Worm (Caenorhabditis elegans) whole organism, L3 larva: Measurements from ENCODE around the gene emc-5.
A peak's percentile ranks its signal among the peaks of the same experiment; 100 is the strongest.

ENCODE experiments used
- R02D3.7 ChIP-seq: fragments of 150-350 bp; optimal IDR thresholded peaks from 2 replicates; lab custom pipeline; 2014; ENCODE audit warnings: missing biosample characterization, missing genetic modification characterization
- ZK546.5 ChIP-seq: sonication (generic microtip); optimal IDR thresholded peaks from 2 replicates; lab custom pipeline; 2017; ENCODE audit warnings: missing biosample characterization, missing genetic modification characterization
- aly-2 ChIP-seq: fragments of 150-350 bp; optimal IDR thresholded peaks from 2 replicates; lab custom pipeline; 2014; ENCODE audit warnings: missing biosample characterization, missing genetic modification characterization
- ama-1 ChIP-seq: fragments of 150-350 bp; optimal IDR thresholded peaks from 2 replicates; lab custom pipeline; 2018
- ceh-16 ChIP-seq: sonication (generic microtip); optimal IDR thresholded peaks from 2 replicates; lab custom pipeline; 2017; ENCODE audit warnings: missing biosample characterization, missing genetic modification characterization
- ceh-28 ChIP-seq: fragments of 150-350 bp; optimal IDR thresholded peaks from 2 replicates; lab custom pipeline; 2014; ENCODE audit warnings: missing biosample characterization, missing genetic modification reagents, missing genetic modification characterization
- ceh-82 ChIP-seq: fragments of 150-350 bp; optimal IDR thresholded peaks from 2 replicates; lab custom pipeline; 2014; ENCODE audit warnings: missing biosample characterization, missing genetic modification characterization
- daf-12 ChIP-seq: fragments of 150-350 bp; optimal IDR thresholded peaks from 2 replicates; lab custom pipeline; 2014; ENCODE audit warnings: missing biosample characterization, missing genetic modification reagents, missing genetic modification characterization
- egl-27 ChIP-seq: sonication (generic microtip); optimal IDR thresholded peaks from 4 replicates; lab custom pipeline; 2017; ENCODE audit warnings: missing biosample characterization, missing genetic modification reagents, missing genetic modification characterization
- egl-5 ChIP-seq: fragments of 150-350 bp; optimal IDR thresholded peaks from 2 replicates; lab custom pipeline; 2017; ENCODE audit warnings: missing biosample characterization, missing genetic modification reagents, missing genetic modification characterization, inconsistent platforms
- elt-1 ChIP-seq: fragments of 150-350 bp; optimal IDR thresholded peaks from 2 replicates; lab custom pipeline; 2014; ENCODE audit warnings: missing biosample characterization, missing genetic modification characterization
- elt-2 ChIP-seq: sonication (generic microtip); optimal IDR thresholded peaks from 2 replicates; lab custom pipeline; 2016; ENCODE audit warnings: missing genetic modification reagents, mild to moderate bottlenecking, missing genetic modification characterization, missing compliant biosample characterization
- elt-3 ChIP-seq, 3 experiments: fragments of 150-350 bp in 1 of 3; sonication (generic microtip) in 2 of 3; optimal IDR thresholded peaks; 2 replicates in 2 of 3; 4 replicates in 1 of 3; lab custom pipeline; 2014 to 2017; ENCODE audit warnings: missing biosample characterization in 3 of 3, missing genetic modification characterization in 3 of 3
- eor-1 ChIP-seq, 2 experiments: fragments of 150-350 bp; optimal IDR thresholded peaks; 2 replicates each; lab custom pipeline; 2014 to 2018; ENCODE audit warnings: missing biosample characterization in 2 of 2, missing genetic modification characterization in 2 of 2
- fkh-10 ChIP-seq: sonication (generic microtip); optimal IDR thresholded peaks from 2 replicates; lab custom pipeline; 2017; ENCODE audit warnings: missing biosample characterization, missing genetic modification reagents, missing genetic modification characterization
- fkh-2 ChIP-seq: fragments of 150-350 bp; optimal IDR thresholded peaks from 2 replicates; lab custom pipeline; 2014; ENCODE audit warnings: missing biosample characterization, missing genetic modification reagents, missing genetic modification characterization
- hmg-11 ChIP-seq: sonication (generic microtip); optimal IDR thresholded peaks from 2 replicates; lab custom pipeline; 2016; ENCODE audit warnings: missing genetic modification characterization, missing compliant biosample characterization
- jun-1 ChIP-seq: fragments of 150-350 bp; optimal IDR thresholded peaks from 2 replicates; lab custom pipeline; 2014; ENCODE audit warnings: missing biosample characterization, missing genetic modification reagents, missing genetic modification characterization
- lin-15B ChIP-seq: fragments of 150-350 bp; optimal IDR thresholded peaks from 2 replicates; lab custom pipeline; 2014; ENCODE audit warnings: missing biosample characterization, missing genetic modification characterization
- lin-39 ChIP-seq: fragments of 150-350 bp; optimal IDR thresholded peaks from 2 replicates; lab custom pipeline; 2018; ENCODE audit warnings: missing biosample characterization, missing genetic modification reagents, missing genetic modification characterization
- lsy-12 ChIP-seq: sonication (generic microtip); optimal IDR thresholded peaks from 2 replicates; lab custom pipeline; 2016; ENCODE audit warnings: mild to moderate bottlenecking, missing genetic modification characterization, missing compliant biosample characterization
- mdl-1 ChIP-seq: fragments of 150-350 bp; optimal IDR thresholded peaks from 2 replicates; lab custom pipeline; 2014; ENCODE audit warnings: missing biosample characterization, missing genetic modification characterization
- mml-1 ChIP-seq: fragments of 150-350 bp; sonication (generic microtip); optimal IDR thresholded peaks from 3 replicates; lab custom pipeline; 2014; ENCODE audit warnings: missing biosample characterization, missing genetic modification characterization
- nfya-1 ChIP-seq: sonication (generic microtip); optimal IDR thresholded peaks from 2 replicates; lab custom pipeline; 2017; ENCODE audit warnings: missing genetic modification characterization, mild to moderate bottlenecking, missing compliant biosample characterization, antibody characterized with exemption, moderate library complexity; ENCODE audit not compliant: insufficient read depth
- nhr-11 ChIP-seq: fragments of 150-350 bp; optimal IDR thresholded peaks from 2 replicates; lab custom pipeline; 2014; ENCODE audit warnings: missing biosample characterization, missing genetic modification characterization
- nhr-12 ChIP-seq: fragments of 150-350 bp; optimal IDR thresholded peaks from 2 replicates; lab custom pipeline; 2014; ENCODE audit warnings: missing biosample characterization, missing genetic modification characterization
- nhr-23 ChIP-seq: fragments of 150-350 bp; optimal IDR thresholded peaks from 2 replicates; lab custom pipeline; 2014; ENCODE audit warnings: missing biosample characterization, missing genetic modification reagents, missing genetic modification characterization
- nhr-237 ChIP-seq: fragments of 150-350 bp; optimal IDR thresholded peaks from 2 replicates; lab custom pipeline; 2014; ENCODE audit warnings: missing biosample characterization, missing genetic modification characterization
- nhr-25 ChIP-seq: sonication (generic microtip); optimal IDR thresholded peaks from 2 replicates; lab custom pipeline; 2017; ENCODE audit warnings: missing biosample characterization, missing genetic modification characterization
- nhr-43 ChIP-seq: sonication (generic microtip); optimal IDR thresholded peaks from 2 replicates; lab custom pipeline; 2016; ENCODE audit warnings: mild to moderate bottlenecking, missing genetic modification characterization, missing compliant biosample characterization; ENCODE audit not compliant: poor library complexity, severe bottlenecking
- nhr-76 ChIP-seq: fragments of 150-350 bp; sonication (generic microtip); optimal IDR thresholded peaks from 5 replicates; lab custom pipeline; 2014; ENCODE audit warnings: missing biosample characterization, missing genetic modification characterization
- nhr-77 ChIP-seq: fragments of 150-350 bp; optimal IDR thresholded peaks from 2 replicates; lab custom pipeline; 2014; ENCODE audit warnings: missing biosample characterization, missing genetic modification characterization
- pha-4 ChIP-seq: fragments of 150-350 bp; optimal IDR thresholded peaks from 2 replicates; lab custom pipeline; 2014; ENCODE audit warnings: missing biosample characterization, missing genetic modification reagents, missing genetic modification characterization
- pqm-1 ChIP-seq: fragments of 150-350 bp; optimal IDR thresholded peaks from 2 replicates; lab custom pipeline; 2017; ENCODE audit warnings: missing biosample characterization, missing genetic modification characterization, inconsistent platforms
- snpc-4 ChIP-seq: fragments of 150-350 bp; optimal IDR thresholded peaks from 2 replicates; lab custom pipeline; 2014; ENCODE audit warnings: missing biosample characterization, missing genetic modification characterization
- tbx-2 ChIP-seq: sonication (generic microtip); optimal IDR thresholded peaks from 2 replicates; lab custom pipeline; 2016; ENCODE audit warnings: mild to moderate bottlenecking, missing genetic modification characterization, missing compliant biosample characterization
- unc-39 ChIP-seq: sonication (generic microtip); optimal IDR thresholded peaks from 4 replicates; lab custom pipeline; 2017; ENCODE audit warnings: missing biosample characterization, missing genetic modification characterization
- unc-62 ChIP-seq: fragments of 150-350 bp; sonication (generic microtip); optimal IDR thresholded peaks from 4 replicates; lab custom pipeline; 2014; ENCODE audit warnings: missing biosample characterization, missing genetic modification reagents, missing genetic modification characterization
- zag-1 ChIP-seq: fragments of 150-350 bp; optimal IDR thresholded peaks from 2 replicates; lab custom pipeline; 2014; ENCODE audit warnings: missing biosample characterization, missing genetic modification characterization
- ztf-11 ChIP-seq: fragments of 150-350 bp; optimal IDR thresholded peaks from 2 replicates; lab custom pipeline; 2014; ENCODE audit warnings: missing biosample characterization, missing genetic modification characterization
- ztf-4 ChIP-seq: fragments of 150-350 bp; optimal IDR thresholded peaks from 2 replicates; lab custom pipeline; 2014; ENCODE audit warnings: missing biosample characterization, missing genetic modification characterization

The emc-5 gene

DNA sequence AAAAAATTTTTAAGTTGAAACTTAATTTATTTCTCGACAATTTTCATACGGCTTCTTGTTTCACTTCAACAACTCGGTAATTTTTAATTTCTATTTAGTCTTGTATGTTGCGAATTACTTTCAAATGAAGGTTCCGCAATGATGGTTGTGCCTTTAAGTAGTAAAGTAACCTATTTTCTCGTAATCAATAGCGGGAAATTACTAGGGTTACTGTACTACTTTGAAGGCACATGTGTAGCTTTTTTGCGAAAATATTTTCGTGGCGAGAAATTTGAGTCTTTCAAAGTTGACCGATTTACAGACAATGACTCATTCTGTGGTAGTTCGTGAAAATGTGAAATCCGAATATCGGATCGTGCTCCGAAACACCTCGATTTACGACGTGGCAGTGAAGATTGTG lies 21.6 kb downstream of the emc-5 start, which contains the start of gene B0334.10:
B0334.10 (plus strand) TSS at position 301 of the 400 bp plus-strand sequence.
- no peak for TF ChIP-seq aly-2 (tag; lab: Kevin White, UChicago)
- no peak for TF ChIP-seq fkh-2
- TF ChIP-seq fkh-10: no peak
- TF ChIP-seq mml-1 (tag; lab: Kevin White, UChicago): no peak

DNA sequence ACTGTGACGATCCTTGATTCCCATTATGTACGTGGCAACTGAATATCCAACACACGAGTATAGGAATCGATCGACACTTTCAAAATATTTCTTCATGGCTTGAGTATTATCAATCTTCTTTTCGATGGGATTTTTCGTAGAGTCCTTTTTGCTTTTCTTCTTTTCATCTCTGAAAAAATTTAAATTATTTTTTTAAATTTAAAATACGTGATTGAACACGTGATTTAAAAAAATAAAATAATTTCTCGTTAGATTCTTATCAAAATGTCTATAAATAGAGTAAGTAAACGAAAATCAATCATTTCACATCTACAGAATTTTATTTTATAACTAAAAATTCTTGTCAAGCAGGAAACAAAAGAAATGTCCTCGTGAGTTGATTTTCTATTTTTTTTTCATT lies 24.7 kb downstream of the emc-5 start, which contains the start of gene Y62F5A.10:
Y62F5A.10 (plus strand) TSS at position 301 of the 400 bp plus-strand sequence.
- TF ChIP-seq nhr-76 (tag; lab: Kevin White, UChicago) (no peak), ama-1 (lab: Kevin White, UChicago) (no peak), zag-1 (tag; lab: Kevin White, UChicago) (no peak), lin-15B (tag; lab: Kevin White, UChicago) (no peak), unc-39 (tag; lab: Kevin White, UChicago) (no peak), elt-1 (tag; lab: Kevin White, UChicago) (no peak), nhr-77 (tag; lab: Kevin White, UChicago) (no peak), daf-12 (tag; lab: Kevin White, UChicago) (no peak), mdl-1 (tag; lab: Kevin White, UChicago) (no peak), elt-3 (tag; optimal IDR thresholded peaks at IDR 0.05; lab: Kevin White, UChicago) (no peak), lin-39 (tag; lab: Kevin White, UChicago) (no peak), ceh-82 (no peak), tbx-2 (tag; lab: Kevin White, UChicago) (no peak), ztf-11 (tag; lab: Kevin White, UChicago) (no peak), nhr-25 (tag; lab: Kevin White, UChicago) (no peak), pha-4 (no peak), pqm-1 (tag; lab: Kevin White, UChicago) (no peak), nhr-12 (tag; lab: Kevin White, UChicago) (no peak)

DNA sequence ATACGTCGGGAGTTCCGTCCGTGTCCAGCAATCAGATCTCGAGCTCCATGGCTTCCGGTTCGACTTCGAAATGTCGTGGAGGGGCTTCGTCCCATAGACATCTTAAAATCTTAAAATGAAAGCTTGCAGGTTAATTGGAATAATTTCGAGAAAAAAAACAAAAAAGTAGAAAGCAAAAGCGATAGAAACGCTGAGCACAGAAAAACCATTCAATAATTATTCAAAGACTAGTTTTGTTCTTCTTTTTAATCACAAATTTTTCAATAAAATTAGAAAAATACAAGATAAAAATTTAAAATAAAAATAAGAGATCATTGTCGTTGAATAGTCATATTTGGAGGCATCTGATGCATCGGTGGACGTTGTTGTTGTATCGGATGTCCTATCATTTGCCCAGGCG lies 30.4 kb downstream of the emc-5 start, which contains the start of gene age-1:
age-1 (minus strand) TSS at position 101 of the 400 bp plus-strand sequence.
- TF ChIP-seq eor-1 (tag; optimal IDR thresholded peaks at IDR 0.05; lab: Kevin White, UChicago) (no peak), fkh-2 (no peak), lin-15B (tag; lab: Kevin White, UChicago) (no peak), ceh-16 (no peak), mdl-1 (tag; lab: Kevin White, UChicago) (no peak), egl-5 (tag; lab: Kevin White, UChicago) (no peak)

DNA sequence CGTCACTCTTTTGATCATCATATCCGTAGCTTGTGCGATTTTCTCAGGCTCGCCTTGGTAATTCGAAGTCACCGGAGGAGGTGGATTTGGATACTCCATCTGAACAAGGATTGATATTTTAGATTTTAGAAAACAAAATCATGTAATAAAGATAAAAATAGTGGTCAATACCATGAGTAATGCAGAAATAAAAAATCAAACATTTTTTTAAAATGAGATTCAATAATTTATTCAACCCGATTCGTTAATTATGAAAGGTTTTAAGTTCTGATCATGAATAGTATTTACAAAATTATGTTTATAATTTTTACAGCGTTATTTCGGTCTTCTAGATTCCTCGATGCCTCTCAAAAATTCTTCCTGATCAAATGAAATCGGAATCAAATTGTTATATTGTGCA lies 37.1 kb downstream of the emc-5 start, which contains the start of gene mdt-8:
mdt-8 (minus strand) TSS at position 101 of the 400 bp plus-strand sequence.
- no peak for TF ChIP-seq eor-1 (tag; optimal IDR thresholded peaks at IDR 0.05; lab: Kevin White, UChicago)
- TF ChIP-seq unc-62 (GFP tag; lab: Kevin White, UChicago): no peak
- TF ChIP-seq pqm-1 (tag; lab: Kevin White, UChicago): no peak
- no peak for TF ChIP-seq nhr-237 (tag; lab: Kevin White, UChicago)
- TF ChIP-seq hmg-11 (tag; lab: Kevin White, UChicago): no peak
- no peak for TF ChIP-seq R02D3.7 (tag; lab: Kevin White, UChicago)
- no peak for TF ChIP-seq pha-4
- no peak for TF ChIP-seq nhr-11
- no peak for TF ChIP-seq egl-27 (tag; lab: Kevin White, UChicago)
- TF ChIP-seq mml-1 (tag; lab: Kevin White, UChicago): no peak
- no peak for TF ChIP-seq ceh-82
- no peak for TF ChIP-seq ZK546.5 (tag; lab: Kevin White, UChicago)

DNA sequence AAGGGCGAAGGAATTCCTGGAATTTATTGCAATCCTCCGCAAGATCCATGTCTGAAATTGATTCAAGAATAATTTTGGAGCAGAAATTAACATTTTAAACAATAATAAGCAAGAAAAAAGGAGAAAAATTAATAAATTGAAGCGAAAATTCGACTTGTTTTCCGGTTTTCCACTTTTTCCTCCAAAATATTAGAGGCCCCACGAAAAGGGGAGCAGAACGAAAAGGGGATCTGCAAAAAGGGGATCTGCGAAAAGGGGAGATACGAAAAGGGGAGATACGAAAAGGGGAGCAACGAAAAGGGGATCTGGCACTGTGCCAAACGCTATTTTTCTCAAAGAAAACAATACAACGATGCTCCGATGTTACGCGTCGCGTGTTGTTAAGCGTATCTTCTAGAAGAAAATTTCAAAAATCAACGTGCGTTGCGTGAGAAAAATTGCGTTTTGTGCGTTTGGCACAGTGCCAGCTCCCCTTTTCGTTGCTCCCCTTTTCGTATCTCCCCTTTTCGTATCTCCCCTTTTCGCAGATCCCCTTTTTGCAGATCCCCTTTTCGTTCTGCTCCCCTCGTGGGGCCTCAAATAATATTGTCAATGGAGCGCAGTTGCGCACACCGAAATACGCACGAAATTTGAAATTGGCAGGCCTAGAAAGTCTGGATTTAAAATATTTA lies 38.0 kb downstream of the emc-5 start, which contains the start of gene Y62F5A.12:
Y62F5A.12 (minus strand) TSS at position 51 of the 671 bp plus-strand sequence.
- TF ChIP-seq lin-15B (tag; lab: Kevin White, UChicago) (peak; percentile 81), ceh-82 (peak; percentile 67), nfya-1 (tag; lab: Kevin White, UChicago) (peak; percentile 54), lsy-12 (tag; lab: Kevin White, UChicago) (peak; percentile 81), nhr-11 (peak; percentile 2), hmg-11 (tag; lab: Kevin White, UChicago) (peak; percentile 18), lin-39 (tag; lab: Kevin White, UChicago) (peak; percentile 36), nhr-23 (tag; lab: Kevin White, UChicago) (peak; percentile 64), elt-2 (tag; lab: Kevin White, UChicago) (peak; percentile 40), ztf-4 (tag; lab: Kevin White, UChicago) (peak; percentile 18), tbx-2 (tag; lab: Kevin White, UChicago) (peak; percentile 47), pha-4 (peak; percentile 67), nhr-25 (tag; lab: Kevin White, UChicago) (peak; percentile 46), jun-1 (tag; lab: Kevin White, UChicago) (peak; percentile 77), R02D3.7 (tag; lab: Kevin White, UChicago) (peak; percentile 57), ceh-28 (peak; percentile 72), snpc-4 (peak; percentile 76), nhr-43 (tag; lab: Kevin White, UChicago) (peak; percentile 67), fkh-10 (peak; percentile 18)
